Fruit fly (Drosophila melanogaster) whole organism, embryonic: ENCODE measurements around the gene Phb1.

Experiments
- CG2199 ChIP-seq: fragments of 200-800 bp; sonication (Bioruptor generic); IDR thresholded peaks from 3 replicates; pipeline ENCODE4 v1.3.6; 2022; ENCODE audit warnings: missing biosample characterization, missing genetic modification characterization
- CG2202 ChIP-seq: fragments of 200-800 bp; sonication (Bioruptor generic); optimal IDR thresholded peaks from 2 replicates; lab custom pipeline; 2018; ENCODE audit warnings: missing biosample characterization, mild to moderate bottlenecking, missing genetic modification characterization
- CG31441 ChIP-seq: fragments of 200-800 bp; sonication (Bioruptor generic); IDR thresholded peaks from 2 replicates; pipeline ENCODE4 v1.3.6; 2022; ENCODE audit warnings: missing biosample characterization, missing genetic modification characterization
- CG32772 ChIP-seq: fragments of 200-800 bp; sonication (Bioruptor generic); IDR thresholded peaks from 2 replicates; pipeline ENCODE4 v1.3.6; 2022; ENCODE audit warnings: missing biosample characterization, missing genetic modification characterization
- CG7745 ChIP-seq: fragments of 200-800 bp; sonication (Bioruptor generic); optimal IDR thresholded peaks from 2 replicates; lab custom pipeline; 2018; ENCODE audit warnings: missing biosample characterization, mild to moderate bottlenecking, missing genetic modification characterization, moderate library complexity
- CkIIα-i1 ChIP-seq: fragments of 200-800 bp; sonication (Bioruptor generic); IDR thresholded peaks from 2 replicates; pipeline ENCODE4 v1.3.6; 2022; ENCODE audit warnings: missing biosample characterization, missing genetic modification characterization
- Hr78 ChIP-seq, 2 experiments: fragments of 200-800 bp in 1 of 2; fragments of >200 bp in 1 of 2; sonication (Bioruptor generic) in 1 of 2; optimal IDR thresholded peaks; 2 replicates each; lab custom pipeline; 2017 to 2019; ENCODE audit warnings: missing biosample characterization in 2 of 2, missing genetic modification characterization in 2 of 2, mild to moderate bottlenecking in 1 of 2, moderate library complexity in 1 of 2
- Kr ChIP-seq: fragments of 200-800 bp; sonication (Bioruptor generic); optimal IDR thresholded peaks from 2 replicates; lab custom pipeline; 2017; ENCODE audit warnings: missing biosample characterization, mild to moderate bottlenecking, missing genetic modification characterization
- ash1 ChIP-seq: fragments of 200-800 bp; sonication (Bioruptor generic); optimal IDR thresholded peaks from 2 replicates; lab custom pipeline; 2018; ENCODE audit warnings: missing biosample characterization, mild to moderate bottlenecking, missing genetic modification characterization
- bigmax ChIP-seq: fragments of 200-800 bp; sonication (Bioruptor generic); optimal IDR thresholded peaks from 2 replicates; lab custom pipeline; 2018; ENCODE audit warnings: missing biosample characterization, mild to moderate bottlenecking, missing genetic modification characterization
- grn ChIP-seq: fragments of 200-800 bp; sonication (Bioruptor generic); optimal IDR thresholded peaks from 3 replicates; lab custom pipeline; 2017; ENCODE audit warnings: missing biosample characterization, missing genetic modification characterization
- sr ChIP-seq: fragments of 200-800 bp; sonication (Bioruptor generic); IDR thresholded peaks from 3 replicates; pipeline ENCODE4 v1.3.6; 2022; ENCODE audit warnings: missing biosample characterization, missing genetic modification characterization
- tap ChIP-seq: fragments of 200-800 bp; optimal IDR thresholded peaks from 3 replicates; lab custom pipeline; 2019; ENCODE audit warnings: missing biosample characterization, mild to moderate bottlenecking, missing genetic modification characterization, moderate library complexity

- TF ChIP-seq CG31441 (GFP tag; lab: Robert Waterston, UW) (no peak), grn (GFP tag; lab: Kevin White, UChicago) (no peak), ash1 (GFP tag; lab: Kevin White, UChicago) (no peak), Kr (GFP tag; lab: Kevin White, UChicago) (no peak), CG2202 (tag; lab: Kevin White, UChicago) (no peak), Hr78 (GFP tag; optimal IDR thresholded peaks at IDR 0.05; lab: Kevin White, UChicago) (no peak), CkIIα-i1 (GFP tag; lab: Robert Waterston, UW) (no peak), CG2199 (GFP tag; lab: Robert Waterston, UW) (no peak), CG7745 (no peak), tap (tag; lab: Kevin White, UChicago) (no peak), CG32772 (GFP tag; lab: Robert Waterston, UW) (no peak), bigmax (no peak), sr (GFP tag; lab: Robert Waterston, UW) (no peak)
Measured at dm6 chr2L:19101744-19102143, 21.9 kb downstream of the Phb1 start, which contains the start of the genes CG17344 and CG43731.
